Fruit fly (Drosophila melanogaster): ENCODE results near the gene cno.

DNA sequence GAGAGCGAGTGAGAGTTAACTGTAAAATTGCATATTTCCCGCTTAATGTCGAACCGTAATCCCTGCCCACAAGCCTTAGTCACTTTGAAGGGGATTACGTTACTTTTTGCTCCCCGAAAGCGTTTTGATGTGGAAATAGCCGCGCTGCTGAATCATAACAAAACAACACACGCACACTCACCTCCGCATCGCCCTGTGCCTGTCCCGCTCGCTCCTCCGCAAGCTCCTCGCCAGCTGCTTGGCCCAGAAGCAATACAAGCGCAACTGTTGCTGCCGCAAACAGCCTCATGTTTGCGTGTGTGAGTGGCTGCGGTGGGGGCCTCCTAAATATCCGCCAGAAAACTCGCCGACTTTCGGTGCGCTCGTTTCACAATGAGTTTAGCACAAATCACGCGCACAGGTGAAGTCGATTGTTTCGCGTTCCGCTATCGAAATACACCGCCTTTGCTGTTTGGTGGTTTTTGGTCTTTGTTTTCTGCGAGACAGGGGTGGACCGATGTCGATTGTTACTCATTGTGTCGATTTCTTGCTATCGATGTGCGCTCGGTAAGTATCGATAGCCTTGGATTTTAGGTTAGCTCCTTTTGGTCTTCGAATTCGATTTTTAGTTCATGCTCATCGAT, 34.1 kb upstream of the cno start, which contains the start of gene CtsF:
- no peak for TF ChIP-seq CG8478 (optimal IDR thresholded peaks at IDR 0.05)
- no peak for TF ChIP-seq CTCF (optimal IDR thresholded peaks at IDR 0.05)
